Fruit fly (Drosophila melanogaster): Measurements from ENCODE around the gene Grx3.

Gene Grx3

DNA sequence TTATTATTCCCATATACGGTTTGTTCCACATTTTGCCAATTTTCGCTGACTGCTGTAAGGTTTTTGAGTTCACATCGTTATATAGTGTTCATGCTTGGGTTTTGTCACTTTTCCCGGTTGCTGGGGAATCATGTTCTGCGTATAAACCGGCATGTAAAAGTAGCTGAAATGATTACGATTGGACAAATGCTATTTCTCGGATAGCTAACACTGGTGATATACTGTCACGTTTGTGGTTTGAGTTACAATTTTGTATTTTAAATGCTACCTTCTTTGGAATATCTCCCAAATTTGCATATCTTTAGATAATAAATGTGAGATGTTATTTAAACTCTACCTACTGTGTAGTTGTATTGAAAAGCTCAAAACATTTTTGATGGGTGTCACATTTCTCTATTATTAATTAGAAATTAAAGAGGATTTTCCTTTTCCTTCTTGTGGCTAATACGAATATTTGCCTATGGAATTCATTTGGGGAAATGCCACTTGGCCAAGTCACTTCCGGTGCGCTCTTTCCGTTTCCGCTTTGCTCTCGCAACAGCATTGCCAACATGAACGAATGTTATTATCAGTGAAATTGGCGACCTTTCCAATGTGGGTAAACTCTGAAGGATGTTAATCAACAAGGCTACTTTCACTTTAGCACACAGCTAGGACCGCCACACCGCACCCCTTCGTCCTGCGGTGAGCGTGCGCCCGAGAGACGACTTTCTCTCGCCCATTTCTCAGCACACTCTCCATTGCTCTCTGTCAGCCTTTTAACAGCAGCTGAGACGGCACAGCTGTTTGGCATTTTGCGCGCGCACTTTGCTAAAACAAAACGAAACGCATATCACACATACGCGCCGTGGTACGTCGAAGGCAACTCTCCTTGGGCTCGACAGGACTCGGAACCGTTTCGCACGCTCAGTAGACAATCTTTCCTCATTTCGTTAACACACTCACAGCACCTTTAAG lies 48.6 kb downstream of the Grx3 start, which contains the start of the genes CG16956, CG42784 and CG43850 (continued):
- no peak for TF ChIP-seq sna (GFP tag; IDR thresholded peaks at IDR 0.05; ENCODE audit: partially characterized antibody)
- peak; percentile 33; the same call in 1 of the 2 replicates for TF ChIP-seq NFAT (GFP tag; IDR thresholded peaks at IDR 0.05)
- peak; percentile 30 for TF ChIP-seq CG33213 (GFP tag; optimal IDR thresholded peaks at IDR 0.05)
- peak; percentile 81 for TF ChIP-seq BtbVII (GFP tag; optimal IDR thresholded peaks at IDR 0.05)
- TF ChIP-seq insv (GFP tag; optimal IDR thresholded peaks at IDR 0.05) = peak in 1 of 2 experiments; percentile 49
- peak; percentile 67 for TF ChIP-seq unpg (GFP tag; optimal IDR thresholded peaks at IDR 0.05)
- TF ChIP-seq vvl (GFP tag; IDR thresholded peaks at IDR 0.05) = 0 out of 2 replicates have a peak, but pooled peaks have one; percentile 60
- TF ChIP-seq CG1603 (tag; optimal IDR thresholded peaks at IDR 0.05) = peak; percentile 50
- TF ChIP-seq pfk (GFP tag; optimal IDR thresholded peaks at IDR 0.05) = peak; percentile 58
- 0 out of 2 replicates have a peak, but pooled peaks have one; percentile 20 for TF ChIP-seq CG11696 (GFP tag; IDR thresholded peaks at IDR 0.05)
- TF ChIP-seq Optix (GFP tag; IDR thresholded peaks at IDR 0.05) = no peak
- no peak for TF ChIP-seq lbe (GFP tag; optimal IDR thresholded peaks at IDR 0.05)
- no peak for TF ChIP-seq CG4404 (GFP tag; IDR thresholded peaks at IDR 0.05)
- TF ChIP-seq CG31224 (GFP tag; IDR thresholded peaks at IDR 0.05) = peak; percentile 25; the same call in 1 of the 2 replicates
- peak; percentile 89 for TF ChIP-seq CG3281 (GFP tag; optimal IDR thresholded peaks at IDR 0.05)
- peak; percentile 23 for TF ChIP-seq Mes4 (GFP tag; optimal IDR thresholded peaks at IDR 0.05)
- TF ChIP-seq CG31441 (GFP tag; IDR thresholded peaks at IDR 0.05) = peak; percentile 54; the same call in 1 of the 2 replicates
- TF ChIP-seq odd (GFP tag; optimal IDR thresholded peaks at IDR 0.05) = peak; percentile 83
- no peak for TF ChIP-seq Dip3 (GFP tag; optimal IDR thresholded peaks at IDR 0.05)
- no peak for TF ChIP-seq chinmo (GFP tag; IDR thresholded peaks at IDR 0.05; ENCODE audit: partially characterized antibody)
- TF ChIP-seq CG1529 (GFP tag; optimal IDR thresholded peaks at IDR 0.05) = peak; percentile 12
- TF ChIP-seq CG2120 (GFP tag; optimal IDR thresholded peaks at IDR 0.05) = no peak
- peak; percentile 18 for TF ChIP-seq Sox102F (GFP tag; optimal IDR thresholded peaks at IDR 0.05)
- TF ChIP-seq CG5180 (GFP tag; optimal IDR thresholded peaks at IDR 0.05) = peak; percentile 51
- TF ChIP-seq CG32532 (GFP tag; IDR thresholded peaks at IDR 0.05) = peak; percentile 47; the same call in 1 of the 2 replicates
- TF ChIP-seq CG12299 (tag; optimal IDR thresholded peaks at IDR 0.05) = peak; percentile 82
- peak; percentile 13 for TF ChIP-seq CG10267 (tag; optimal IDR thresholded peaks at IDR 0.05)
- no peak for TF ChIP-seq lov (optimal IDR thresholded peaks at IDR 0.05)
- peak; percentile 53; the same call in 1 of the 3 replicates for TF ChIP-seq lov (GFP tag; IDR thresholded peaks at IDR 0.05)
- peak; percentile 2 for TF ChIP-seq CG7271 (tag; optimal IDR thresholded peaks at IDR 0.05)
- TF ChIP-seq CG10209 (GFP tag; optimal IDR thresholded peaks at IDR 0.05) = peak; percentile 45
- peak; percentile 56 for TF ChIP-seq CG10147 (GFP tag; optimal IDR thresholded peaks at IDR 0.05)
- peak; percentile 42 for TF ChIP-seq her (GFP tag; optimal IDR thresholded peaks at IDR 0.05)
- TF ChIP-seq CG1832 (GFP tag; optimal IDR thresholded peaks at IDR 0.05) = no peak
- TF ChIP-seq bcd (GFP tag; optimal IDR thresholded peaks at IDR 0.05) = peak; percentile 46
- TF ChIP-seq bowl (GFP tag; IDR thresholded peaks at IDR 0.05) = peak; percentile 42; the same call in 1 of the 2 replicates
- no peak for TF ChIP-seq CG3995 (GFP tag; optimal IDR thresholded peaks at IDR 0.05)
- TF ChIP-seq Mad (GFP tag; optimal IDR thresholded peaks at IDR 0.05) = peak; percentile 35
- peak; percentile 57 for TF ChIP-seq grau (tag; optimal IDR thresholded peaks at IDR 0.05)
- no peak for TF ChIP-seq H2.0 (GFP tag; IDR thresholded peaks at IDR 0.05)
- peak; percentile 49 for TF ChIP-seq kah (GFP tag; optimal IDR thresholded peaks at IDR 0.05)
- TF ChIP-seq tll (GFP tag; optimal IDR thresholded peaks at IDR 0.05) = no peak
- 0 out of 2 replicates have a peak, but pooled peaks have one; percentile 11 for TF ChIP-seq CG14441 (GFP tag; IDR thresholded peaks at IDR 0.05)
- TF ChIP-seq sc (optimal IDR thresholded peaks at IDR 0.05) = no peak
- TF ChIP-seq sc (GFP tag; optimal IDR thresholded peaks at IDR 0.05) = peak; percentile 7
- peak; percentile 40 for TF ChIP-seq CG2116 (GFP tag; optimal IDR thresholded peaks at IDR 0.05)
- TF ChIP-seq Usf (GFP tag; optimal IDR thresholded peaks at IDR 0.05) = no peak
- 0 out of 3 replicates have a peak, but pooled peaks have one; percentile 31 for TF ChIP-seq CG14050 (GFP tag; IDR thresholded peaks at IDR 0.05)
